Fruit fly (Drosophila melanogaster): ENCODE data around the gene CG8993.

The CG8993 gene

dm6 chr3L:2373421-2374043, 1.5 kb downstream of the CG8993 start, which contains the start of the genes mRpL23 and CG9004:
Gene mRpL23, minus strand, starts transcription at chr3L:2373704.
Gene CG9004, plus strand, starts transcription at chr3L:2373728.
- TF ChIP-seq toe (GFP tag; optimal IDR thresholded peaks at IDR 0.05) (peak; percentile 100), CG7045 (GFP tag; optimal IDR thresholded peaks at IDR 0.05) (peak; percentile 99), CG14711 (tag; optimal IDR thresholded peaks at IDR 0.05) (peak; percentile 98), cnc (optimal IDR thresholded peaks at IDR 0.05) (no peak), CG12768 (GFP tag; optimal IDR thresholded peaks at IDR 0.05) (peak; percentile 99), CG5204 (GFP tag; optimal IDR thresholded peaks at IDR 0.05) (peak; percentile 99), CG7101 (tag; optimal IDR thresholded peaks at IDR 0.05) (peak; percentile 99), CG1620 (GFP tag; optimal IDR thresholded peaks at IDR 0.05) (peak; percentile 99), cic (GFP tag; optimal IDR thresholded peaks at IDR 0.05) (peak; percentile 91), tj (GFP tag; optimal IDR thresholded peaks at IDR 0.05) (peak; percentile 91), CG11617 (GFP tag; optimal IDR thresholded peaks at IDR 0.05) (peak; percentile 98), kay (GFP tag; ENCODE audit: borderline replicate concordance) (peak; percentile 97), Mnt (GFP tag; optimal IDR thresholded peaks at IDR 0.05) (peak; percentile 100), Hr96 (GFP tag; optimal IDR thresholded peaks at IDR 0.05) (peak; percentile 99), pad (GFP tag; optimal IDR thresholded peaks at IDR 0.05) (peak; percentile 94), Crg-1 (GFP tag; optimal IDR thresholded peaks at IDR 0.05) (peak; percentile 99), ovo (GFP tag; optimal IDR thresholded peaks at IDR 0.05) (peak; percentile 97), Clk (GFP tag; optimal IDR thresholded peaks at IDR 0.05) (peak; percentile 98), CG33017 (tag; optimal IDR thresholded peaks at IDR 0.05) (peak; percentile 99), bab1 (GFP tag; optimal IDR thresholded peaks at IDR 0.05) (peak; percentile 99)

dm6 chr3L:2377114-2377783, 5.2 kb downstream of the CG8993 start, which contains the start of the genes CG15877 and Svil:
Gene CG15877, minus strand, starts transcription at chr3L:2377556.
Gene Svil, plus strand, starts transcription at chr3L:2377655.
- no peak for TF ChIP-seq CG11617 (GFP tag; optimal IDR thresholded peaks at IDR 0.05)
- peak; percentile 4 for TF ChIP-seq CG7101 (tag; optimal IDR thresholded peaks at IDR 0.05)
- TF ChIP-seq tj (GFP tag; optimal IDR thresholded peaks at IDR 0.05) = no peak
- peak; percentile 92 for TF ChIP-seq kay (GFP tag; ENCODE audit: borderline replicate concordance)
- peak; percentile 27 for TF ChIP-seq pad (GFP tag; optimal IDR thresholded peaks at IDR 0.05)
- TF ChIP-seq CG1620 (GFP tag; optimal IDR thresholded peaks at IDR 0.05) = peak; percentile 6
- TF ChIP-seq bab1 (GFP tag; optimal IDR thresholded peaks at IDR 0.05) = peak; percentile 42
- TF ChIP-seq Mnt (GFP tag; optimal IDR thresholded peaks at IDR 0.05) = peak; percentile 48

- TF ChIP-seq CG7101 (tag; optimal IDR thresholded peaks at IDR 0.05) (no peak), pad (GFP tag; optimal IDR thresholded peaks at IDR 0.05) (no peak), Clk (GFP tag; optimal IDR thresholded peaks at IDR 0.05) (no peak)
These were observed 6.5 kb downstream of the CG8993 start for dm6 chr3L:2378549-2378948.

- no peak for TF ChIP-seq CG7045 (GFP tag; optimal IDR thresholded peaks at IDR 0.05)
- no peak for TF ChIP-seq cic (GFP tag; optimal IDR thresholded peaks at IDR 0.05)
- TF ChIP-seq pad (GFP tag; optimal IDR thresholded peaks at IDR 0.05) = no peak
- TF ChIP-seq CG33017 (tag; optimal IDR thresholded peaks at IDR 0.05) = no peak
- no peak for TF ChIP-seq CG7101 (tag; optimal IDR thresholded peaks at IDR 0.05)
- TF ChIP-seq toe (GFP tag; optimal IDR thresholded peaks at IDR 0.05) = no peak
- no peak for TF ChIP-seq ovo (GFP tag; optimal IDR thresholded peaks at IDR 0.05)
- TF ChIP-seq cnc (optimal IDR thresholded peaks at IDR 0.05) = no peak
- no peak for TF ChIP-seq CG5204 (GFP tag; optimal IDR thresholded peaks at IDR 0.05)
- TF ChIP-seq Hr96 (GFP tag; optimal IDR thresholded peaks at IDR 0.05) = no peak
- no peak for TF ChIP-seq CG11617 (GFP tag; optimal IDR thresholded peaks at IDR 0.05)
- no peak for TF ChIP-seq Mnt (GFP tag; optimal IDR thresholded peaks at IDR 0.05)
- TF ChIP-seq CG12768 (GFP tag; optimal IDR thresholded peaks at IDR 0.05) = no peak
These were observed 7.5 kb downstream of the CG8993 start for dm6 chr3L:2379472-2379871.

- TF ChIP-seq CG33017 (tag; optimal IDR thresholded peaks at IDR 0.05) = no peak
- no peak for TF ChIP-seq ovo (GFP tag; optimal IDR thresholded peaks at IDR 0.05)
- TF ChIP-seq CG1620 (GFP tag; optimal IDR thresholded peaks at IDR 0.05) = no peak
- TF ChIP-seq pad (GFP tag; optimal IDR thresholded peaks at IDR 0.05) = no peak
- TF ChIP-seq Clk (GFP tag; optimal IDR thresholded peaks at IDR 0.05) = no peak
- TF ChIP-seq kay (GFP tag; ENCODE audit: borderline replicate concordance) = no peak
- TF ChIP-seq tj (GFP tag; optimal IDR thresholded peaks at IDR 0.05) = no peak
- no peak for TF ChIP-seq CG7045 (GFP tag; optimal IDR thresholded peaks at IDR 0.05)
- TF ChIP-seq CG14711 (tag; optimal IDR thresholded peaks at IDR 0.05) = no peak
These were observed 13.5 kb downstream of the CG8993 start for dm6 chr3L:2385325-2386007.

dm6 chr3L:2386433-2386832, 14.4 kb downstream of the CG8993 start:
- TF ChIP-seq CG5204 (GFP tag; optimal IDR thresholded peaks at IDR 0.05) = no peak
- TF ChIP-seq CG7045 (GFP tag; optimal IDR thresholded peaks at IDR 0.05) = no peak
- TF ChIP-seq bab1 (GFP tag; optimal IDR thresholded peaks at IDR 0.05) = no peak
- TF ChIP-seq CG11617 (GFP tag; optimal IDR thresholded peaks at IDR 0.05) = no peak
- TF ChIP-seq CG7101 (tag; optimal IDR thresholded peaks at IDR 0.05) = no peak

All from whole organism, adult.